Fruit fly (Drosophila melanogaster): ENCODE results near the gene Lkb1.

Lkb1 gene

dm6 chr3R:13713541-13713940 is 37.2 kb downstream of the Lkb1 start (continued):
- peak; percentile 19 for TF ChIP-seq Nf-YC (tag; optimal IDR thresholded peaks at IDR 0.05)

- TF ChIP-seq Med (GFP tag) (peak; percentile 71), CG14014 (GFP tag; IDR thresholded peaks at IDR 0.05) (no peak), CG16779 (GFP tag; IDR thresholded peaks at IDR 0.05) (0 out of 2 replicates have a peak, but pooled peaks have one; percentile 29), CG15696 (tag; optimal IDR thresholded peaks at IDR 0.05) (peak; percentile 19), ATbp (GFP tag; optimal IDR thresholded peaks at IDR 0.05) (peak; percentile 10), ham (GFP tag; IDR thresholded peaks at IDR 0.05) (no peak), eve (GFP tag; optimal IDR thresholded peaks at IDR 0.05) (no peak), CG4424 (GFP tag; optimal IDR thresholded peaks at IDR 0.05) (no peak), gem (tag; optimal IDR thresholded peaks at IDR 0.05) (peak; percentile 7), fd64A (GFP tag; optimal IDR thresholded peaks at IDR 0.05) (peak; percentile 13), CG31441 (GFP tag; IDR thresholded peaks at IDR 0.05) (no peak), dysf (GFP tag; IDR thresholded peaks at IDR 0.05) (0 out of 3 replicates have a peak, but pooled peaks have one; percentile 11), sqz (GFP tag; optimal IDR thresholded peaks at IDR 0.05) (peak; percentile 12), Rfx (GFP tag; IDR thresholded peaks at IDR 0.05) (0 out of 2 replicates have a peak, but pooled peaks have one; percentile 12), peb (GFP tag; IDR thresholded peaks at IDR 0.05) (no peak), CG11456 (GFP tag; IDR thresholded peaks at IDR 0.05) (0 out of 3 replicates have a peak, but pooled peaks have one; percentile 33), CG2199 (GFP tag; IDR thresholded peaks at IDR 0.05) (0 out of 3 replicates have a peak, but pooled peaks have one; percentile 52), Poxn (GFP tag; IDR thresholded peaks at IDR 0.05) (no peak), ken (GFP tag; IDR thresholded peaks at IDR 0.05) (no peak), Ada2b (GFP tag; IDR thresholded peaks at IDR 0.05) (no peak), al (GFP tag; IDR thresholded peaks at IDR 0.05) (no peak), CG5953 (GFP tag; IDR thresholded peaks at IDR 0.05) (peak; percentile 47; the same call in 1 of the 2 replicates), nom (GFP tag; optimal IDR thresholded peaks at IDR 0.05) (peak; percentile 14), sens (GFP tag) (peak; percentile 71), stc (GFP tag; IDR thresholded peaks at IDR 0.05) (0 out of 2 replicates have a peak, but pooled peaks have one; percentile 15), CG12942 (GFP tag; optimal IDR thresholded peaks at IDR 0.05) (no peak), cato (GFP tag; optimal IDR thresholded peaks at IDR 0.05; ENCODE audit: borderline replicate concordance) (no peak), Hmr (GFP tag; optimal IDR thresholded peaks at IDR 0.05) (no peak), CG3163 (GFP tag; optimal IDR thresholded peaks at IDR 0.05) (no peak), Oaz (GFP tag; IDR thresholded peaks at IDR 0.05) (no peak), CG31365 (tag; optimal IDR thresholded peaks at IDR 0.05) (peak; percentile 62), org-1 (GFP tag; optimal IDR thresholded peaks at IDR 0.05) (no peak), zen2 (GFP tag; IDR thresholded peaks at IDR 0.05; ENCODE audit: partially characterized antibody) (0 out of 3 replicates have a peak, but pooled peaks have one; percentile 12), CG10267 (tag; optimal IDR thresholded peaks at IDR 0.05) (no peak), CG1603 (tag; optimal IDR thresholded peaks at IDR 0.05) (peak; percentile 30), CG17802 (tag; optimal IDR thresholded peaks at IDR 0.05) (peak; percentile 26), so (GFP tag; IDR thresholded peaks at IDR 0.05) (no peak), Dip3 (GFP tag; optimal IDR thresholded peaks at IDR 0.05) (no peak), CG34224 (GFP tag; IDR thresholded peaks at IDR 0.05; ENCODE audit: partially characterized antibody) (no peak), aop (GFP tag; IDR thresholded peaks at IDR 0.05) (0 out of 2 replicates have a peak, but pooled peaks have one; percentile 60), CG15479 (GFP tag; optimal IDR thresholded peaks at IDR 0.05) (peak; percentile 97), Optix (GFP tag; IDR thresholded peaks at IDR 0.05) (0 out of 3 replicates have a peak, but pooled peaks have one; percentile 24), kni (GFP tag; optimal IDR thresholded peaks at IDR 0.05) (no peak), cwo (GFP tag; optimal IDR thresholded peaks at IDR 0.05) (no peak), ci (GFP tag; IDR thresholded peaks at IDR 0.05) (0 out of 3 replicates have a peak, but pooled peaks have one; percentile 62), Drgx (GFP tag; IDR thresholded peaks at IDR 0.05) (0 out of 2 replicates have a peak, but pooled peaks have one; percentile 25), maf-S (GFP tag; optimal IDR thresholded peaks at IDR 0.05) (peak; percentile 1)
These were observed 37.7 kb downstream of the Lkb1 start for dm6 chr3R:13713984-13714532.

Data from whole organism, embryonic.